Worm (Caenorhabditis elegans) whole organism, L4 larva: Measurements from ENCODE around the gene B0457.4.

Experiments
- F49E8.2 ChIP-seq: sonication (generic microtip); optimal IDR thresholded peaks from 2 replicates; lab custom pipeline; 2016; ENCODE audit warnings: missing compliant biosample characterization, mild to moderate bottlenecking, missing genetic modification characterization, borderline replicate concordance
- T20F7.1 ChIP-seq: fragments of 200-800 bp; sonication (Bioruptor generic); optimal IDR thresholded peaks from 2 replicates; lab custom pipeline; 2018; ENCODE audit warnings: mild to moderate bottlenecking, missing genetic modification characterization, missing compliant biosample characterization
- T26A8.4 ChIP-seq: fragments of 200-800 bp; sonication (Bioruptor generic); IDR thresholded peaks from 2 replicates; pipeline ENCODE4 v1.3.6; 2022; ENCODE audit warnings: missing genetic modification characterization, missing compliant biosample characterization
- Y48G9A.11 ChIP-seq: fragments of 200-800 bp; sonication (Bioruptor generic); IDR thresholded peaks from 2 replicates; pipeline ENCODE4 v1.3.6; 2022; ENCODE audit warnings: missing genetic modification reagents, missing genetic modification characterization, missing compliant biosample characterization
- Y5F2A.4 ChIP-seq: fragments of 200-800 bp; sonication (Bioruptor generic); optimal IDR thresholded peaks from 2 replicates; lab custom pipeline; 2018; ENCODE audit warnings: mild to moderate bottlenecking, missing genetic modification characterization, missing compliant biosample characterization
- ZK546.5 ChIP-seq, 2 experiments: sonication (generic microtip); optimal IDR thresholded peaks; 2 replicates each; lab custom pipeline; 2017; ENCODE audit warnings: missing biosample characterization in 2 of 2, missing genetic modification characterization in 2 of 2
- aha-1 ChIP-seq: fragments of 150-350 bp; peaks from one replicate; lab custom pipeline; 2014; ENCODE audit warnings: missing biosample characterization, missing genetic modification characterization
- ama-1 ChIP-seq: fragments of 150-350 bp; optimal IDR thresholded peaks from 2 replicates; lab custom pipeline; 2014; ENCODE audit warnings: inconsistent platforms, mixed read lengths
- arid-1 ChIP-seq: fragments of 200-800 bp; sonication (Bioruptor generic); conservative IDR thresholded peaks from 2 replicates; pipeline ENCODE4 v1.3.6; 2022; ENCODE audit warnings: missing genetic modification reagents, missing genetic modification characterization, missing compliant biosample characterization
- attf-4 ChIP-seq: sonication (generic microtip); optimal IDR thresholded peaks from 3 replicates; lab custom pipeline; 2017; ENCODE audit warnings: missing biosample characterization, missing genetic modification characterization
- ctbp-1 ChIP-seq: fragments of 200-800 bp; sonication (Bioruptor generic); IDR thresholded peaks from 2 replicates; pipeline ENCODE4 v1.3.6; 2022; ENCODE audit warnings: missing genetic modification reagents, missing genetic modification characterization, missing compliant biosample characterization
- daf-19 ChIP-seq: fragments of 200-800 bp; sonication (Bioruptor generic); conservative IDR thresholded peaks from 2 replicates; pipeline ENCODE4 v1.3.6; 2022; ENCODE audit warnings: missing genetic modification characterization, missing compliant biosample characterization
- dmd-6 ChIP-seq: fragments of 200-800 bp; sonication (Bioruptor generic); IDR thresholded peaks from 2 replicates; pipeline ENCODE4 v1.3.6; 2022; ENCODE audit warnings: missing genetic modification reagents, missing genetic modification characterization, missing compliant biosample characterization
- dmd-8 ChIP-seq: fragments of 200-800 bp; sonication (Bioruptor generic); IDR thresholded peaks from 2 replicates; pipeline ENCODE4 v1.3.6; 2022; ENCODE audit warnings: missing genetic modification characterization, missing compliant biosample characterization
- dpl-1 ChIP-seq: fragments of 150-350 bp; optimal IDR thresholded peaks from 2 replicates; lab custom pipeline; 2014; ENCODE audit warnings: missing biosample characterization, missing genetic modification reagents, missing genetic modification characterization
- duxl-1 ChIP-seq: sonication (generic microtip); optimal IDR thresholded peaks from 2 replicates; lab custom pipeline; 2016; ENCODE audit warnings: mild to moderate bottlenecking, missing genetic modification characterization, moderate library complexity, missing compliant biosample characterization; ENCODE audit not compliant: poor library complexity
- egl-43 ChIP-seq: fragments of 200-800 bp; sonication (Bioruptor generic); IDR thresholded peaks from 2 replicates; pipeline ENCODE4 v1.3.6; 2022; ENCODE audit warnings: missing genetic modification reagents, missing genetic modification characterization, missing compliant biosample characterization
- hlh-11 ChIP-seq: fragments of 200-800 bp; sonication (Bioruptor generic); optimal IDR thresholded peaks from 2 replicates; lab custom pipeline; 2018; ENCODE audit warnings: mild to moderate bottlenecking, missing genetic modification characterization, missing compliant biosample characterization
- hlh-30 ChIP-seq: sonication (generic microtip); optimal IDR thresholded peaks from 2 replicates; lab custom pipeline; 2017; ENCODE audit warnings: antibody characterized with exemption, mild to moderate bottlenecking, missing genetic modification characterization, missing compliant biosample characterization; ENCODE audit not compliant: insufficient read depth
- lim-7 ChIP-seq: fragments of 200-800 bp; sonication (Bioruptor generic); IDR thresholded peaks from 2 replicates; pipeline ENCODE4 v1.3.6; 2022; ENCODE audit warnings: missing genetic modification characterization, missing compliant biosample characterization
- lin-13 ChIP-seq: fragments of 150-350 bp; optimal IDR thresholded peaks from 2 replicates; lab custom pipeline; 2014; ENCODE audit warnings: missing biosample characterization, missing genetic modification reagents, missing genetic modification characterization
- madf-9 ChIP-seq: fragments of 200-800 bp; sonication (Bioruptor generic); conservative IDR thresholded peaks from 2 replicates; pipeline ENCODE4 v1.3.6; 2022; ENCODE audit warnings: missing genetic modification reagents, missing genetic modification characterization, missing compliant biosample characterization
- mxl-2 ChIP-seq: fragments of 200-800 bp; sonication (Bioruptor generic); conservative IDR thresholded peaks from 2 replicates; pipeline ENCODE4 v1.3.6; 2022; ENCODE audit warnings: missing genetic modification reagents, missing genetic modification characterization, missing compliant biosample characterization
- mxl-3 ChIP-seq: fragments of 200-800 bp; sonication (Bioruptor generic); optimal IDR thresholded peaks from 2 replicates; lab custom pipeline; 2018; ENCODE audit warnings: mild to moderate bottlenecking, missing genetic modification characterization, missing compliant biosample characterization
- nhr-11 ChIP-seq: fragments of 150-350 bp; optimal IDR thresholded peaks from 2 replicates; lab custom pipeline; 2014; ENCODE audit warnings: missing biosample characterization, missing genetic modification characterization
- nhr-28 ChIP-seq: fragments of 150-350 bp; optimal IDR thresholded peaks from 2 replicates; lab custom pipeline; 2014; ENCODE audit warnings: missing biosample characterization, missing genetic modification characterization
- nhr-6 ChIP-seq: fragments of 150-350 bp; optimal IDR thresholded peaks from 2 replicates; lab custom pipeline; 2014; ENCODE audit warnings: missing biosample characterization, missing genetic modification characterization
- pha-4 ChIP-seq, 2 experiments: fragments of 150-350 bp in 1 of 2; fragments of 200-800 bp in 1 of 2; sonication (Bioruptor generic) in 1 of 2; IDR thresholded peaks in 1 of 2; optimal IDR thresholded peaks in 1 of 2; 2 replicates each; pipeline versions ENCODE4 v1.3.6 to Lab custom; 2014 to 2022; ENCODE audit warnings: missing genetic modification characterization in 2 of 2, missing genetic modification reagents in 2 of 2, missing biosample characterization in 1 of 2, missing compliant biosample characterization in 1 of 2
- php-3 ChIP-seq: fragments of 200-800 bp; sonication (Bioruptor generic); IDR thresholded peaks from 2 replicates; pipeline ENCODE4 v1.3.6; 2022; ENCODE audit warnings: missing genetic modification reagents, missing genetic modification characterization, missing compliant biosample characterization
- pqm-1 ChIP-seq: sonication (generic microtip); optimal IDR thresholded peaks from 2 replicates; lab custom pipeline; 2017; ENCODE audit warnings: missing biosample characterization, missing genetic modification characterization
- sdz-12 ChIP-seq: fragments of 200-800 bp; sonication (Bioruptor generic); optimal IDR thresholded peaks from 2 replicates; lab custom pipeline; 2018; ENCODE audit warnings: mild to moderate bottlenecking, missing genetic modification characterization, missing compliant biosample characterization
- set-16 ChIP-seq: fragments of 200-800 bp; sonication (Bioruptor generic); IDR thresholded peaks from 2 replicates; pipeline ENCODE4 v1.3.6; 2022; ENCODE audit warnings: missing genetic modification reagents, missing genetic modification characterization, missing compliant biosample characterization
- snpc-4 ChIP-seq: fragments of 150-350 bp; optimal IDR thresholded peaks from 2 replicates; lab custom pipeline; 2014; ENCODE audit warnings: missing biosample characterization, missing genetic modification characterization
- unc-130 ChIP-seq: sonication (generic microtip); optimal IDR thresholded peaks from 2 replicates; lab custom pipeline; 2016; ENCODE audit warnings: missing genetic modification reagents, missing genetic modification characterization, missing compliant biosample characterization
- unc-62 ChIP-seq, 3 experiments: fragments of 150-350 bp in 1 of 3; sonication (generic microtip); optimal IDR thresholded peaks in 2 of 3; peaks in 1 of 3; 1 replicate in 1 of 3; 2 replicates in 2 of 3; lab custom pipeline; 2014 to 2017; ENCODE audit warnings: missing biosample characterization in 3 of 3, missing genetic modification characterization in 3 of 3, missing genetic modification reagents in 3 of 3, missing genotype in 1 of 3
- zfp-2 ChIP-seq: sonication (generic microtip); optimal IDR thresholded peaks from 2 replicates; lab custom pipeline; 2016; ENCODE audit warnings: mild to moderate bottlenecking, missing genetic modification characterization, missing compliant biosample characterization
- zfp-3 ChIP-seq: fragments of 200-800 bp; sonication (Bioruptor generic); conservative IDR thresholded peaks from 2 replicates; pipeline ENCODE4 v1.3.6; 2022; ENCODE audit warnings: missing genetic modification reagents, missing genetic modification characterization, missing compliant biosample characterization
- zip-11 ChIP-seq: fragments of 200-800 bp; sonication (Bioruptor generic); IDR thresholded peaks from 2 replicates; pipeline ENCODE4 v1.3.6; 2022; ENCODE audit warnings: missing genetic modification characterization, missing compliant biosample characterization
- zip-2 ChIP-seq: fragments of 150-350 bp; optimal IDR thresholded peaks from 2 replicates; lab custom pipeline; 2014; ENCODE audit warnings: missing biosample characterization, missing genetic modification characterization

B0457.4 gene

ce11 chrII:8878528-8878927, 33.3 kb downstream of the B0457.4 start:
- TF ChIP-seq set-16: peak; percentile 58
- no peak for TF ChIP-seq sdz-12
- 0 out of 2 replicates have a peak, but pooled peaks have one; percentile 26 for TF ChIP-seq arid-1
- TF ChIP-seq egl-43 (GFP tag; lab: Robert Waterston, UW): 0 out of 2 replicates have a peak, but pooled peaks have one; percentile 49

ce11 chrII:8877032-8877985, 34.5 kb downstream of the B0457.4 start:
- TF ChIP-seq dmd-8: 0 out of 2 replicates have a peak, but pooled peaks have one; percentile 52
- peak; percentile 55 for TF ChIP-seq F49E8.2 (tag; lab: Kevin White, UChicago)
- peak in 1 of 2 experiments; percentile 51 for TF ChIP-seq unc-62 (GFP tag; optimal IDR thresholded peaks at IDR 0.05 in 1 of 2; lab: Kevin White, UChicago)
- TF ChIP-seq unc-62 (tag; optimal IDR thresholded peaks at IDR 0.05; lab: Kevin White, UChicago): no peak
- 0 out of 2 replicates have a peak, but pooled peaks have one; percentile 9 for TF ChIP-seq php-3 (GFP tag; lab: Robert Waterston, UW)
- no peak for TF ChIP-seq hlh-11
- TF ChIP-seq T20F7.1 (GFP tag; lab: Kevin White, UChicago): no peak
- peak; percentile 34 for TF ChIP-seq snpc-4 (tag; lab: Kevin White, UChicago)
- TF ChIP-seq unc-130 (GFP tag; lab: Kevin White, UChicago): peak; percentile 13
- 0 out of 2 replicates have a peak, but pooled peaks have one; percentile 50 for TF ChIP-seq T26A8.4 (GFP tag; lab: Robert Waterston, UW)
- TF ChIP-seq nhr-11 (tag; lab: Kevin White, UChicago): no peak
- TF ChIP-seq ama-1 (lab: Kevin White, UChicago): no peak
- TF ChIP-seq set-16: peak; percentile 44; the same call in 1 of the 2 replicates
- TF ChIP-seq egl-43 (GFP tag; lab: Robert Waterston, UW): 0 out of 2 replicates have a peak, but pooled peaks have one; percentile 37
- no peak for TF ChIP-seq attf-4
- no peak for TF ChIP-seq mxl-3 (GFP tag; lab: Kevin White, UChicago)
- TF ChIP-seq, all 104 proteins: peak for 9

ce11 chrII:8873842-8874241, 38.0 kb downstream of the B0457.4 start, which contains the start of gene T07D4.2:
Gene T07D4.2 (minus strand): TSS chrII:8873942.
- TF ChIP-seq daf-19 (no peak), madf-9 (GFP tag; lab: Robert Waterston, UW) (no peak), nhr-6 (tag; lab: Kevin White, UChicago) (no peak), zip-11 (GFP tag; lab: Robert Waterston, UW) (no peak), aha-1 (tag; lab: Kevin White, UChicago) (no peak), F49E8.2 (tag; lab: Kevin White, UChicago) (no peak), Y5F2A.4 (no peak), ZK546.5 (tag; optimal IDR thresholded peaks at IDR 0.05; lab: Kevin White, UChicago) (no peak), zip-2 (tag; lab: Kevin White, UChicago) (no peak), zfp-2 (tag; lab: Kevin White, UChicago) (no peak), dpl-1 (no peak), lin-13 (GFP tag; lab: Kevin White, UChicago) (no peak)

ce11 chrII:8866844-8867243, 45.0 kb downstream of the B0457.4 start:
- TF ChIP-seq lim-7 (GFP tag; lab: Robert Waterston, UW): no peak
- TF ChIP-seq pha-4 (GFP tag; IDR thresholded peaks at IDR 0.05; lab: Robert Waterston, UW): no peak
- TF ChIP-seq pha-4 (tag; optimal IDR thresholded peaks at IDR 0.05; lab: Kevin White, UChicago): no peak
- peak; percentile 76 for TF ChIP-seq dmd-6
- peak; percentile 58 for TF ChIP-seq hlh-11
- no peak for TF ChIP-seq ctbp-1 (GFP tag; lab: Robert Waterston, UW)
- no peak for TF ChIP-seq duxl-1 (tag; lab: Kevin White, UChicago)
- no peak for TF ChIP-seq unc-130 (GFP tag; lab: Kevin White, UChicago)
- TF ChIP-seq hlh-30: peak; percentile 8
- peak; percentile 25 for TF ChIP-seq aha-1 (tag; lab: Kevin White, UChicago)
- TF ChIP-seq egl-43 (GFP tag; lab: Robert Waterston, UW): no peak
- no peak for TF ChIP-seq zfp-3 (GFP tag; lab: Robert Waterston, UW)
- TF ChIP-seq Y48G9A.11: no peak
- TF ChIP-seq T26A8.4 (GFP tag; lab: Robert Waterston, UW): no peak
- peak; percentile 80 for TF ChIP-seq pqm-1 (tag; lab: Kevin White, UChicago)
- no peak for TF ChIP-seq mxl-2 (GFP tag; lab: Robert Waterston, UW)
- TF ChIP-seq nhr-28: peak; percentile 34
- TF ChIP-seq, all 104 proteins: peak for 6
